Worm (Caenorhabditis elegans): ENCODE data around the gene nhr-170.

- TF ChIP-seq klf-2 (GFP tag; conservative IDR thresholded peaks at IDR 0.05) (no peak), med-1 (GFP tag; optimal IDR thresholded peaks at IDR 0.05; ENCODE audit: insufficient read depth) (no peak), T22C8.4 (GFP tag; IDR thresholded peaks at IDR 0.05) (no peak), tab-1 (GFP tag; IDR thresholded peaks at IDR 0.05) (no peak), cog-1 (tag; optimal IDR thresholded peaks at IDR 0.05) (no peak), ztf-23 (GFP tag; IDR thresholded peaks at IDR 0.05) (no peak), flt-1 (GFP tag; IDR thresholded peaks at IDR 0.05) (no peak), ref-1 (GFP tag; conservative IDR thresholded peaks at IDR 0.05) (no peak)
Observed at ce11 chrV:18786694-18787093, 13.9 kb downstream of the nhr-170 start, which contains the start of gene Y17D7B.3.
